Fruit fly (Drosophila melanogaster): ENCODE data around the gene dop.

The dop gene

dm6 chr3L:15587445-15588381 lies 21.9 kb downstream of the dop start, which contains the start of gene CG7656:
Gene CG7656, minus strand, starts transcription at chr3L:15588175.
- peak; percentile 52 for TF ChIP-seq noc (tag; optimal IDR thresholded peaks at IDR 0.05)

DNA sequence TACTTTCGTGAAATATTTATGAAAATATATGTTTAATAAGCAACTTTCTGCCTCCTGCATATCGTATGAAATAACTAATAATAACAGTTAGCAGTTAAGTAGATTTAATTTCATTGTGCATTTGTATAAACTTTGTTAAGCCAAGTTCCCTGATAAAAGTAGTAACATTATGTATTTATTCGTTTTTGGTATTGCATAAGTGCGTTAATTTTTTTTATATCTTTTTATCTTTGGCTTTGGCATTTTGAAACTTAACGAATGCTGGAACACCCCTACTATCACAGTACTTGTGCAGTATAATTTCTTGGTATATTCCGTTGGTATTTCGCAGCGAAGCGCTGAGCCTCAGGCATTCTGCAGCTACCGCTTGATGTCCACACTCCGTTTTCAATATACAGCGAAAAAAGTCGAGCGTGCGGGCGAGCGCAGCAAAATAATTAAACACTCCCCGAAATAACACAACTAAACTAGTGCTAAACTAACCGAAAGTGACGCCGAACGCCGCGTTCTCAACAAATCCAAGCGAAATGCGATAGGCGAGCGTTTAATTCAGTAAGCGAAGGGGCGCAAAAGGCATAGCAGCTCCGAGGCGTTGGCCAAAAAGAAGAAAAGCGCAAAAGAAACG lies 22.8 kb downstream of the dop start, which contains the start of gene RhoGAP71E:
Gene RhoGAP71E, plus strand, starts transcription at position 347 of the 625 bp plus-strand sequence.
- peak; percentile 56 for TF ChIP-seq noc (tag; optimal IDR thresholded peaks at IDR 0.05)

DNA sequence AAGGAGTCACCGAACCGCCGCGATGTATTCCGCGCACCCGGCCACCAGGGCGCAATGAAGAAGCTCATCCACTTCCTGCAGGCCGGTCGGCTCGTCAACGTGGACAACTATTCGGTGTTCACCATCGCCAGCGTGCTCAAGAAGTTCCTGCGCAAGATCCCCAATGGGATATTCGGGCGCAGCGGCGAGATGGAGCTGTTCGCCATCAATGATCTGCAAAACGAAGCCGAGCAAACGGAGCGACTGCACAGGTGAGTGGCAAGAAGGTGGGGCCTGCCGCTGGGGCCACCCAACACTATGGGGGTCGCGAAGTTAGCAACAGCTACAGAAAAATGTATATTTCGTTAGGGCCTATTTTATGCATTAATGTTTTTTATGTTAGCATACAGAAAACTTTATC lies 23.9 kb downstream of the dop start:
- no peak for TF ChIP-seq noc (tag; optimal IDR thresholded peaks at IDR 0.05)

DNA sequence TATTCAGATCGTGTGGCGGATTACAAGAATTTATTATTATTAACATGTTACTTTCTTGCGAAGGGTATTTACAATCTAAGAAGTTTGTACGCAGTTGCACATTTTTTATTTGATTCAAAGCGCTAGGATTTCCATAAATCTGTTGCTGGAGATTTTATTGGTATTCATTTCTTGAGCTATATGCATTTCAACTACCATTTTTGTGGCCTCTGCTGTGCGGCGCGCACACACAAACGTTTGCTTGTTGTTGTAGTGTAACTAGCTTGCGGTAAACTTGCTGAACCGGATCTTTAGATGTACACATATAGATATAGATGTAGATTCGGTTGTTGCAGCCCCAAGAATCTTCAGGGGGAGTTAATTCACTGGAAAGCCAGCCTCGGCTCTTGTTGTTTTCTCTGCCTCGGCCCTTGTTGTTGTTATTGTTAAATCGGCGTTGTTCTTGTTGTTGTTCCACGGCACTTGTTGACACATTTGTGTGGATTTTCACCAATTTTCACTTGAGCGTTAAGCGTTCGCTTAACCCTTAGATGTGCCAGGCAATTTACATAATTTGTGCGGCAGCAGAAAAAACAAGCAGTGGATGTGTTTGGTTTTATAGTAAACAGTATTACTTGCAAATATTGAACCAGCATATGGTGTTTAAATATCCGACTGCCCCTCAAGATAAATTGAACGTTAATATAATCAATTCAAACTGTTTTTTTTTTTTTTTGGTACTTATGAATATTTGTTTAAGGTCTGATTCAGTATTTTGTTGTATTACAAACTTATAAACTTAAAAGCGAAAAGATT lies 25.2 kb downstream of the dop start:
- no peak for TF ChIP-seq noc (tag; optimal IDR thresholded peaks at IDR 0.05)

dm6 chr3L:15592536-15593260 lies 26.9 kb downstream of the dop start:
- peak; percentile 51 for TF ChIP-seq noc (tag; optimal IDR thresholded peaks at IDR 0.05)

dm6 chr3L:15593399-15593798 lies 27.6 kb downstream of the dop start:
- TF ChIP-seq noc (tag; optimal IDR thresholded peaks at IDR 0.05): no peak

DNA sequence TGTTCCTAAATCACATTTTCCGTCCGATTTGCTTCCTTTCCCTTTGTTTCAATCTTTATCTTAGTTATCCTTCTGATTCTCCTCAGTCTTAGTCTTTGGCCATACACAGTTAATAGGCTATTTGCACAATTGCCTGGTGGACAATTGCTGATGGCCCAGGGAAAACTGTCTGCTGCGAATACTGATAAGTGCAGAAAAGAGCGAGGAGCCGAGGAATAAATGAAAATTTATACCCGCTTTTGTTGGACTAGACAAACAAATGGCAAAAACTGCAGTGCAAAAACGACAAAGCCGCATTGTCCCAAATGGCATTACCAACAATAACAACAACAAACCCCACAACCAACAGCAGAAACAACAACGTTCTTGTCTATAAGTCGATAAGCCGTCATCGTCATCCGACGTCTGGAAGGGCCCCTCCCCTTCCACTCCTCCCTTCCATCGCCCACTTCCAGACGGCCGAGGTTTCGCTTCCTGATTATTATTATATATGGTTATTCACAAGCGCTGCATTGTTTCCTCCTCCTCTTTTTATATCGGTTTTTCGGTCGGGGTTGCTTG lies 28.4 kb downstream of the dop start:
- TF ChIP-seq noc (tag; optimal IDR thresholded peaks at IDR 0.05): no peak

DNA sequence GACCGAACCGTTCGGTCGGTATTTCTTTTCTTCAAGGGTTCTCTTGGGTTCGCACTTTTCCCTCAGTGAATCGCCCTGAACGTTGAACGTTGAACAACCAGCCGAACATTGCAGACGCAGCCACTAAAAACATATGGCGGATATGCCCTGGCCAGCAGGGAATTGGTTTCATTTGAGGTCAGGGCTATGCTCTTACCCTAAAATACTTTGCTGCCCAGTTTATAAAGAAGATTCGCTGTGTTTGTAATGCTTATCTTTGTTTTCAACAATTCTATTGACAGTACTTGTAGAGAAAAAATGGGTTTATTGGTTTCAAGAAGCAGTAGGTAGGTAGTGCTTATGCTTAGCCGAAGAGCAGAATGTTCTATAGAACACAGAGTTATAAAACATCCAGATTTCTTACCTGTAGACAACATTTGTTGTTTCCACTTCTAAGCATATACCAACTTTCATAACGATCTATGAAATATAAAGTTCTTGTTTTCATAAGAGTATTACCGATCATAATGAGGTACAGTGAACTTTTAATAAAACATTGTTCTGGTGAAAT lies 29.4 kb downstream of the dop start:
- no peak for TF ChIP-seq noc (tag; optimal IDR thresholded peaks at IDR 0.05)

- TF ChIP-seq noc (tag; optimal IDR thresholded peaks at IDR 0.05): no peak
These were observed 30.2 kb downstream of the dop start for dm6 chr3L:15595980-15596379.

- no peak for TF ChIP-seq noc (tag; optimal IDR thresholded peaks at IDR 0.05)
These were observed 31.4 kb downstream of the dop start for dm6 chr3L:15597037-15597785.

DNA sequence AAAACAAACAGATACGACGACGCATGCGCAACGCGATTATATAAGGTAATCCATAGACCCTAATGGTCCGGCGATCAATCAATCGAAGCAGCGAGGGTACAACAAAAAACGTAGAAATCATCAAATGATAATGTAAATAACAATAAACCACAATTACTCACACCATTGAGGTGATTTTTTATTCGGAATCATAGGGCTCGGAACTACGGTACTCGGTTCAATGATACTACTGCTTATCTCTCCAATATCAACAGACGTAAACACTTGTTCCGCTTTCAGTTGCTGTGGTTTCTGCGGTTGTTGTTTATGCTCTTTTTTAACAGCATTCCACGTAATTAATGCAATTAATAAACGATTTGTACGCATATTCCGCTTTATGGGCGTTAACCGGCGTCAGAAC lies 32.1 kb downstream of the dop start:
- peak; percentile 22 for TF ChIP-seq noc (tag; optimal IDR thresholded peaks at IDR 0.05)

- no peak for TF ChIP-seq noc (tag; optimal IDR thresholded peaks at IDR 0.05)
These were observed 33.4 kb downstream of the dop start for dm6 chr3L:15599190-15599589.

dm6 chr3L:15600051-15600450 lies 34.2 kb downstream of the dop start:
- no peak for TF ChIP-seq noc (tag; optimal IDR thresholded peaks at IDR 0.05)

DNA sequence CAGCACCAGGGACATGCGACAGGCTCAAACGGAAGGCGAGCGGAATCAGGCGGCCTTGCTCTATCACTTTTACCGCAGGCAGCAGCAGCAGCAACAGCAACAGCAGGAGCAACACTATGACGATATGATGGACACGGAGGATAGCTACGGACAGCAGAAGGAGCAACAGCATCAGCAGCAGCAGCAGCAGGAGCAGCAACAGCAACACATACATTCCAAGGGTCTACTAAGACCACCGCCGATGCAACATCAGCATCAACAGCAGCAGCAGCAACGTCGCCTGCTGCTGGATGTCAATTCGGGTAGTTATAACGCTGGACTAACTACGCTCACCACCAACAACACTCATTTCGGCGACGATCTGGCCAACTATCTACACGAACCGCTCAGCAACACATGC lies 39.2 kb downstream of the dop start:
- no peak for TF ChIP-seq noc (tag; optimal IDR thresholded peaks at IDR 0.05)
